Worm (Caenorhabditis elegans) whole organism, midembryonic: ENCODE data around the gene gst-9.
A peak's percentile ranks its signal among the peaks of the same experiment; 100 is the strongest.
"Not testable (repeated sequence)": the region's sequence is repeated elsewhere in the genome, so short reads cannot be mapped to it uniquely, and the experiment has no call there.

ENCODE experiments used
- T22C8.4 ChIP-seq: fragments of 200-800 bp; sonication (Bioruptor generic); IDR thresholded peaks from 2 replicates; pipeline ENCODE4 v1.3.6; 2022; ENCODE audit warnings: missing genetic modification characterization, missing compliant biosample characterization
- cog-1 ChIP-seq: sonication (generic microtip); optimal IDR thresholded peaks from 2 replicates; lab custom pipeline; 2016; ENCODE audit warnings: missing genetic modification characterization, missing compliant biosample characterization
- flt-1 ChIP-seq: fragments of 200-800 bp; sonication (Bioruptor generic); IDR thresholded peaks from 2 replicates; pipeline ENCODE4 v1.3.6; 2022; ENCODE audit warnings: missing genetic modification characterization, missing compliant biosample characterization
- klf-2 ChIP-seq: fragments of 200-800 bp; sonication (Bioruptor generic); conservative IDR thresholded peaks from 2 replicates; pipeline ENCODE4 v1.3.6; 2022; ENCODE audit warnings: missing genetic modification reagents, missing genetic modification characterization, missing compliant biosample characterization
- med-1 ChIP-seq: sonication (generic microtip); optimal IDR thresholded peaks from 2 replicates; lab custom pipeline; 2017; ENCODE audit warnings: missing genetic modification characterization, mild to moderate bottlenecking, missing compliant biosample characterization, antibody characterized with exemption, missing genetic modification reagents; ENCODE audit not compliant: insufficient read depth
- ref-1 ChIP-seq: fragments of 200-800 bp; sonication (Bioruptor generic); conservative IDR thresholded peaks from 2 replicates; pipeline ENCODE4 v1.3.6; 2022; ENCODE audit warnings: missing genetic modification reagents, missing genetic modification characterization, missing compliant biosample characterization
- tab-1 ChIP-seq: fragments of 200-800 bp; sonication (Bioruptor generic); IDR thresholded peaks from 2 replicates; pipeline ENCODE4 v1.3.6; 2022; ENCODE audit warnings: missing genetic modification characterization, missing compliant biosample characterization
- ztf-23 ChIP-seq: fragments of 200-800 bp; sonication (Bioruptor generic); IDR thresholded peaks from 2 replicates; pipeline ENCODE4 v1.3.6; 2022; ENCODE audit warnings: missing genetic modification reagents, missing genetic modification characterization, missing compliant biosample characterization
- ztf-29 ChIP-seq: fragments of 200-800 bp; sonication (Bioruptor generic); IDR thresholded peaks from 2 replicates; pipeline ENCODE4 v1.3.6; 2022; ENCODE audit warnings: missing genetic modification reagents, missing genetic modification characterization, missing compliant biosample characterization

gst-9 gene

ce11 chrII:4903696-4904095 lies 12.3 kb downstream of the gst-9 start, which contains the start of gene sgt-1:
Gene sgt-1 (minus strand): TSS chrII:4903796.
- TF ChIP-seq ref-1 (GFP tag; lab: Robert Waterston, UW); med-1 (GFP tag; lab: Kevin White, UChicago); ztf-23 (GFP tag; lab: Robert Waterston, UW): not testable (repeated sequence)

- no peak for TF ChIP-seq tab-1 (GFP tag; lab: Robert Waterston, UW)
- TF ChIP-seq ref-1 (GFP tag; lab: Robert Waterston, UW), result no peak
- TF ChIP-seq flt-1 (GFP tag; lab: Robert Waterston, UW), result 0 out of 2 replicates have a peak, but pooled peaks have one; percentile 7
- no peak for TF ChIP-seq T22C8.4
- peak; percentile 57; the same call in 1 of the 2 replicates for TF ChIP-seq ztf-29 (GFP tag; lab: Robert Waterston, UW)
- no peak for TF ChIP-seq ztf-23 (GFP tag; lab: Robert Waterston, UW)
- no peak for TF ChIP-seq cog-1
Observed at ce11 chrII:4904277-4904676, 12.9 kb downstream of the gst-9 start.

ce11 chrII:4904778-4905177 lies 13.4 kb downstream of the gst-9 start, which contains the start of gene btbd-10:
Gene btbd-10 (plus strand): TSS chrII:4905008.
- TF ChIP-seq med-1 (GFP tag; lab: Kevin White, UChicago) (no peak), cog-1 (no peak), ztf-23 (GFP tag; lab: Robert Waterston, UW) (no peak), flt-1 (GFP tag; lab: Robert Waterston, UW) (no peak), tab-1 (GFP tag; lab: Robert Waterston, UW) (no peak), klf-2 (GFP tag; lab: Robert Waterston, UW) (no peak), ztf-29 (GFP tag; lab: Robert Waterston, UW) (no peak), T22C8.4 (no peak), ref-1 (GFP tag; lab: Robert Waterston, UW) (no peak)

ce11 chrII:4905331-4905730 lies 13.9 kb downstream of the gst-9 start:
- TF ChIP-seq flt-1 (GFP tag; lab: Robert Waterston, UW) (no peak), ref-1 (GFP tag; lab: Robert Waterston, UW) (no peak), klf-2 (GFP tag; lab: Robert Waterston, UW) (no peak), ztf-23 (GFP tag; lab: Robert Waterston, UW) (no peak), ztf-29 (GFP tag; lab: Robert Waterston, UW) (no peak), T22C8.4 (no peak), med-1 (GFP tag; lab: Kevin White, UChicago) (no peak), tab-1 (GFP tag; lab: Robert Waterston, UW) (no peak), cog-1 (no peak)

- no peak for TF ChIP-seq ref-1 (GFP tag; lab: Robert Waterston, UW)
- no peak for TF ChIP-seq ztf-23 (GFP tag; lab: Robert Waterston, UW)
- TF ChIP-seq klf-2 (GFP tag; lab: Robert Waterston, UW), result no peak
- TF ChIP-seq ztf-29 (GFP tag; lab: Robert Waterston, UW), result no peak
- no peak for TF ChIP-seq tab-1 (GFP tag; lab: Robert Waterston, UW)
- TF ChIP-seq cog-1, result no peak
- TF ChIP-seq med-1 (GFP tag; lab: Kevin White, UChicago), result no peak
Observed at ce11 chrII:4905883-4906282, 14.5 kb downstream of the gst-9 start.

DNA sequence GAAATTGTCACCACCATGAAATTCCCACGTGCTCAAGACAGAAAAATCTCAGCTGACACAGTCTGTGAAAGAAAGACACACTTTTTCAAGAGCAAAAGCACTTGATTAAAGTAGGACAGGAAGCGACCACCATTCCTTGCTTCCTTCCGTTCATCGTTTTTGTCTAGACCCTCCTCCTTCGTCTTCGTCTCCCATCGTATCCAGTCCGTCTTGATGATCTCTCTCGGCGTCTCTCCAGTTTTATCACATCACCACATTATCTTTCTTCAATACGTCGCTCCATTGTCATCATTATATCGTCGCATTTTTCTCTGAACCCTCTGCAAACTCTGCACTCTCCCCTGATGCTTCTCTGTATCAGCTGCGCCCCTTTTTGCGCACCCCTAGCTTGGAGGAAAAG lies 16.8 kb downstream of the gst-9 start:
- TF ChIP-seq ztf-23 (GFP tag; lab: Robert Waterston, UW) (no peak), ref-1 (GFP tag; lab: Robert Waterston, UW) (no peak), ztf-29 (GFP tag; lab: Robert Waterston, UW) (no peak), cog-1 (no peak), tab-1 (GFP tag; lab: Robert Waterston, UW) (no peak), T22C8.4 (no peak), flt-1 (GFP tag; lab: Robert Waterston, UW) (no peak), med-1 (GFP tag; lab: Kevin White, UChicago) (no peak), klf-2 (GFP tag; lab: Robert Waterston, UW) (no peak)

- TF ChIP-seq ztf-29 (GFP tag; lab: Robert Waterston, UW) (no peak), ref-1 (GFP tag; lab: Robert Waterston, UW) (no peak), flt-1 (GFP tag; lab: Robert Waterston, UW) (no peak), tab-1 (GFP tag; lab: Robert Waterston, UW) (no peak), T22C8.4 (no peak), cog-1 (no peak), med-1 (GFP tag; lab: Kevin White, UChicago) (no peak), ztf-23 (GFP tag; lab: Robert Waterston, UW) (no peak), klf-2 (GFP tag; lab: Robert Waterston, UW) (no peak)
Observed at ce11 chrII:4914214-4914613, 22.8 kb downstream of the gst-9 start, which contains the start of gene R05F9.11. Gene R05F9.11 (minus strand): TSS chrII:4914218.

DNA sequence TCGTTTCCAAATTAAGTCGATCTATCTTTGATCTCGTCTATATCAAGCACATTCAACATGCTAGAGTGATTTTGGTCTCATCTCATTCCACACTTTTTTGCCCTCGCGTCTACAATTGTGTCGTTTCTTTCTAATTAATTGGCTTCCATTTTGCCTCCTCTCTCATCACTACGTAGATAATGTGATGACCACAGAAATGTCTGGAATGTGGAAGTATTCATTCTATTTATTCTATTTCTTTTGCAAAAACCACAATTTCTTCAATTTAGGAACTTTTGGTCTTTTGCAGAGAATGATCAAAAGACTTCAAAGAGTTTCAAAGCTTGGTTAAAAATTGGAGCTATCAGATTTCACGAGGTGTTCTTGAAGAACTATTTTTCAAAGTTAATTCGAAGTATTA lies 24.2 kb downstream of the gst-9 start:
- no peak for TF ChIP-seq cog-1
- TF ChIP-seq klf-2 (GFP tag; lab: Robert Waterston, UW), result no peak
- TF ChIP-seq flt-1 (GFP tag; lab: Robert Waterston, UW), result no peak
- TF ChIP-seq med-1 (GFP tag; lab: Kevin White, UChicago), result no peak
- no peak for TF ChIP-seq ztf-23 (GFP tag; lab: Robert Waterston, UW)
- TF ChIP-seq ztf-29 (GFP tag; lab: Robert Waterston, UW), result no peak
- no peak for TF ChIP-seq tab-1 (GFP tag; lab: Robert Waterston, UW)
- TF ChIP-seq ref-1 (GFP tag; lab: Robert Waterston, UW), result no peak
- TF ChIP-seq T22C8.4, result no peak

DNA sequence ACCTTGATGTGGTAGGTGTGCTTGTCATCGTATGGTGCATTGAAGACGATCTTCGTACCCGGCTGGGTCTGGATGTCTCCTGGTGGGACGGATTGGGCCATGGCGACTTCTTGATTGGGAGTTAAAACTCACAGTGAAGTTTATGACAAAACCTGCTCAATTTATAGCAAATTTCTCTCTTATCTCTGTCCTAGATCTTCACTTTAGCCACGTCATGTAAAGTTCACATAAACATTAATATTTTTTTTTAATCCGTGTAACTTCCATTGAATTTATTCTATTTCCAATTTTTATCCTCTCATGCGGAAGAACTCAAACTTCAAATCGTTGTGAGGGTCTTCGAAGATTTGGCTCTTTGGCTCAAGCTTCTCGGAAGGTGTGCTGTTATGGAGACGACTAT lies 25.1 kb downstream of the gst-9 start, which contains the start of gene msp-31:
msp-31 (minus strand) TSS at position 101 of the 400 bp plus-strand sequence.
- not testable (repeated sequence) for TF ChIP-seq klf-2 (GFP tag; lab: Robert Waterston, UW); T22C8.4; flt-1 (GFP tag; lab: Robert Waterston, UW)
